Fruit fly (Drosophila melanogaster) whole organism, prepupa: ENCODE data around the gene TTLL6B.

ENCODE experiments used
- CG10669 ChIP-seq: fragments of 200-800 bp; sonication (Bioruptor generic); optimal IDR thresholded peaks from 3 replicates; lab custom pipeline; 2018; ENCODE audit warnings: missing biosample characterization, mild to moderate bottlenecking, missing genetic modification characterization, moderate library complexity
- CG11294 ChIP-seq: fragments of 200-800 bp; sonication (Bioruptor generic); IDR thresholded peaks from 2 replicates; pipeline ENCODE4 v1.3.6; 2022; ENCODE audit warnings: missing biosample characterization, missing genetic modification characterization
- CG11762 ChIP-seq: fragments of 200-800 bp; sonication (Bioruptor generic); optimal IDR thresholded peaks from 3 replicates; lab custom pipeline; 2016; ENCODE audit warnings: missing biosample characterization, missing genetic modification characterization; ENCODE audit not compliant: insufficient read depth
- CG11902 ChIP-seq: fragments of 200-800 bp; sonication (Bioruptor generic); optimal IDR thresholded peaks from 3 replicates; lab custom pipeline; 2016; ENCODE audit warnings: missing biosample characterization, missing genetic modification characterization
- CG1621 ChIP-seq: fragments of 200-800 bp; sonication (Bioruptor generic); optimal IDR thresholded peaks from 3 replicates; lab custom pipeline; 2018; ENCODE audit warnings: missing biosample characterization, mild to moderate bottlenecking, missing genetic modification characterization
- CG16779 ChIP-seq: fragments of 200-800 bp; sonication (Bioruptor generic); optimal IDR thresholded peaks from 3 replicates; lab custom pipeline; 2017; ENCODE audit warnings: missing biosample characterization, mild to moderate bottlenecking, missing genetic modification characterization
- CG31627 ChIP-seq: fragments of 200-800 bp; sonication (Bioruptor generic); optimal IDR thresholded peaks from 3 replicates; lab custom pipeline; 2016; ENCODE audit warnings: missing biosample characterization, missing genetic modification characterization
- CG3919 ChIP-seq: fragments of 200-800 bp; sonication (Bioruptor generic); optimal IDR thresholded peaks from 3 replicates; lab custom pipeline; 2016; ENCODE audit warnings: missing biosample characterization, missing genetic modification characterization
- CG4318 ChIP-seq: fragments of 200-800 bp; sonication (Bioruptor generic); optimal IDR thresholded peaks from 3 replicates; lab custom pipeline; 2017; ENCODE audit warnings: missing biosample characterization, mild to moderate bottlenecking, missing genetic modification characterization
- CG6163 ChIP-seq: fragments of 200-800 bp; sonication (Bioruptor generic); IDR thresholded peaks from 3 replicates; pipeline ENCODE4 v1.3.6; 2022; ENCODE audit warnings: missing biosample characterization, missing genetic modification characterization
- CG6276 ChIP-seq: fragments of 200-800 bp; sonication (Bioruptor generic); optimal IDR thresholded peaks from 2 replicates; lab custom pipeline; 2017; ENCODE audit warnings: missing biosample characterization, mild to moderate bottlenecking, missing genetic modification characterization
- CG6792 ChIP-seq: fragments of 200-800 bp; sonication (Bioruptor generic); optimal IDR thresholded peaks from 3 replicates; lab custom pipeline; 2016; ENCODE audit warnings: missing biosample characterization, missing genetic modification characterization
- CG6808 ChIP-seq: fragments of 200-800 bp; sonication (Bioruptor generic); optimal IDR thresholded peaks from 3 replicates; lab custom pipeline; 2017; ENCODE audit warnings: missing biosample characterization, missing genetic modification characterization, mild to moderate bottlenecking, moderate library complexity, missing genetic modification reagents
- CG6854 ChIP-seq: fragments of 200-800 bp; sonication (Bioruptor generic); optimal IDR thresholded peaks from 2 replicates; lab custom pipeline; 2017; ENCODE audit warnings: missing biosample characterization, mild to moderate bottlenecking, missing genetic modification characterization
- CG7368 ChIP-seq: fragments of 200-800 bp; sonication (Bioruptor generic); optimal IDR thresholded peaks from 3 replicates; lab custom pipeline; 2016; ENCODE audit warnings: missing biosample characterization, missing genetic modification characterization
- CG8319 ChIP-seq: fragments of 200-800 bp; sonication (Bioruptor generic); optimal IDR thresholded peaks from 3 replicates; lab custom pipeline; 2016; ENCODE audit warnings: missing biosample characterization, missing genetic modification characterization
- CG8632 ChIP-seq: fragments of 200-800 bp; sonication (Bioruptor generic); optimal IDR thresholded peaks from 3 replicates; lab custom pipeline; 2016; ENCODE audit warnings: missing biosample characterization, missing genetic modification characterization
- Eip75B ChIP-seq: fragments of 200-800 bp; sonication (Bioruptor generic); optimal IDR thresholded peaks from 3 replicates; lab custom pipeline; 2016; ENCODE audit warnings: missing biosample characterization, missing genetic modification characterization
- Eip78C ChIP-seq: fragments of 200-800 bp; sonication (Bioruptor generic); peaks from one replicate; lab custom pipeline; 2016; ENCODE audit warnings: missing biosample characterization, missing genetic modification characterization
- Eip93F ChIP-seq: fragments of 200-800 bp; sonication (Bioruptor generic); optimal IDR thresholded peaks from 2 replicates; lab custom pipeline; 2016; ENCODE audit warnings: missing biosample characterization, mild to moderate bottlenecking, missing genetic modification characterization
- Ets21C ChIP-seq: fragments of 200-800 bp; sonication (Bioruptor generic); optimal IDR thresholded peaks from 3 replicates; lab custom pipeline; 2016; ENCODE audit warnings: missing biosample characterization, missing genetic modification characterization
- Ets96B ChIP-seq: fragments of 200-800 bp; optimal IDR thresholded peaks from 2 replicates; lab custom pipeline; 2019; ENCODE audit warnings: missing biosample characterization, mild to moderate bottlenecking, missing genetic modification characterization, moderate library complexity
- Gug ChIP-seq: fragments of 200-800 bp; sonication (Bioruptor generic); IDR thresholded peaks from 2 replicates; pipeline ENCODE4 v1.3.6; 2022; ENCODE audit warnings: missing biosample characterization, missing genetic modification characterization
- Hr38 ChIP-seq: sonication (Bioruptor generic); optimal IDR thresholded peaks from 2 replicates; lab custom pipeline; 2016; ENCODE audit warnings: missing biosample characterization, missing genetic modification characterization
- OdsH ChIP-seq: fragments of 200-800 bp; sonication (Bioruptor generic); optimal IDR thresholded peaks from 3 replicates; lab custom pipeline; 2016; ENCODE audit warnings: missing biosample characterization, missing genetic modification characterization
- Smox ChIP-seq: fragments of 200-800 bp; sonication (Bioruptor generic); optimal IDR thresholded peaks from 3 replicates; lab custom pipeline; 2016; ENCODE audit warnings: missing biosample characterization, missing genetic modification characterization
- Sox102F ChIP-seq: fragments of 200-800 bp; sonication (Bioruptor generic); optimal IDR thresholded peaks from 2 replicates; lab custom pipeline; 2016; ENCODE audit warnings: missing biosample characterization, mild to moderate bottlenecking, missing genetic modification characterization
- Sox14 ChIP-seq: fragments of 200-800 bp; sonication (Bioruptor generic); optimal IDR thresholded peaks from 3 replicates; lab custom pipeline; 2016; ENCODE audit warnings: missing biosample characterization, missing genetic modification characterization
- achi ChIP-seq: fragments of 200-800 bp; sonication (Bioruptor generic); optimal IDR thresholded peaks from 3 replicates; lab custom pipeline; 2016; ENCODE audit warnings: missing biosample characterization, missing genetic modification characterization
- cyc ChIP-seq: fragments of 200-800 bp; sonication (Bioruptor generic); optimal IDR thresholded peaks from 3 replicates; lab custom pipeline; 2016; ENCODE audit warnings: missing biosample characterization, missing genetic modification characterization
- dac ChIP-seq: fragments of 200-800 bp; sonication (Bioruptor generic); optimal IDR thresholded peaks from 2 replicates; lab custom pipeline; 2017; ENCODE audit warnings: missing biosample characterization, mild to moderate bottlenecking, missing genetic modification characterization
- dsx ChIP-seq: fragments of 200-800 bp; optimal IDR thresholded peaks from 3 replicates; lab custom pipeline; 2019; ENCODE audit warnings: missing biosample characterization, mild to moderate bottlenecking, missing genetic modification characterization, moderate library complexity; ENCODE audit not compliant: poor library complexity, severe bottlenecking
- eg ChIP-seq: fragments of 200-800 bp; sonication (Bioruptor generic); IDR thresholded peaks from 3 replicates; pipeline ENCODE4 v1.3.6; 2022; ENCODE audit warnings: missing biosample characterization, missing genetic modification characterization
- esn ChIP-seq: fragments of 200-800 bp; sonication (Bioruptor generic); optimal IDR thresholded peaks from 2 replicates; lab custom pipeline; 2016; ENCODE audit warnings: missing biosample characterization, mild to moderate bottlenecking, missing genetic modification characterization, moderate library complexity
- fd59A ChIP-seq: fragments of 200-800 bp; sonication (Bioruptor generic); optimal IDR thresholded peaks from 2 replicates; lab custom pipeline; 2017; ENCODE audit warnings: missing biosample characterization, mild to moderate bottlenecking, missing genetic modification characterization, missing genetic modification reagents
- fd85E ChIP-seq: fragments of 200-800 bp; sonication (Bioruptor generic); optimal IDR thresholded peaks from 3 replicates; lab custom pipeline; 2016; ENCODE audit warnings: missing biosample characterization, missing genetic modification characterization
- fkh ChIP-seq: fragments of 200-800 bp; sonication (Bioruptor generic); optimal IDR thresholded peaks from 3 replicates; lab custom pipeline; 2017; ENCODE audit warnings: missing biosample characterization, mild to moderate bottlenecking, missing genetic modification characterization, moderate library complexity
- lz ChIP-seq: fragments of 200-800 bp; sonication (Bioruptor generic); optimal IDR thresholded peaks from 3 replicates; lab custom pipeline; 2016; ENCODE audit warnings: missing biosample characterization, missing genetic modification characterization
- pdm3 ChIP-seq: fragments of 200-800 bp; sonication (Bioruptor generic); optimal IDR thresholded peaks from 3 replicates; lab custom pipeline; 2016; ENCODE audit warnings: missing biosample characterization, missing genetic modification characterization
- salr ChIP-seq, 2 experiments: fragments of 200-800 bp; sonication (Bioruptor generic); optimal IDR thresholded peaks; 3 replicates each; lab custom pipeline; 2016 to 2018; ENCODE audit warnings: missing biosample characterization in 2 of 2, missing genetic modification characterization in 2 of 2, mild to moderate bottlenecking in 1 of 2
- spab ChIP-seq: fragments of 200-800 bp; sonication (Bioruptor generic); optimal IDR thresholded peaks from 2 replicates; lab custom pipeline; 2017; ENCODE audit warnings: missing biosample characterization, mild to moderate bottlenecking, missing genetic modification characterization, missing genetic modification reagents
- svp ChIP-seq: fragments of 200-800 bp; sonication (Bioruptor generic); peaks from one replicate; lab custom pipeline; 2016; ENCODE audit warnings: missing biosample characterization, missing genetic modification characterization
- vri ChIP-seq: fragments of 200-800 bp; sonication (Bioruptor generic); optimal IDR thresholded peaks from 3 replicates; lab custom pipeline; 2016; ENCODE audit warnings: missing biosample characterization, mild to moderate bottlenecking, missing genetic modification characterization

Gene TTLL6B

dm6 chr3R:27288202-27289135 is 37.7 kb upstream of the TTLL6B start, which contains the start of the genes bigmax and Hmu (continued):
- TF ChIP-seq CG16779 (tag; lab: Kevin White, UChicago) (no peak), esn (peak; percentile 85), eg (GFP tag; lab: Robert Waterston, UW) (peak; percentile 85), CG8319 (GFP tag; lab: Kevin White, UChicago) (peak; percentile 62), lz (peak; percentile 89), Ets21C (GFP tag; lab: Kevin White, UChicago) (peak; percentile 80), Ets96B (peak; percentile 58), Gug (GFP tag; lab: Robert Waterston, UW) (peak; percentile 72), CG6163 (peak; percentile 73), cyc (GFP tag; lab: Kevin White, UChicago) (peak; percentile 83), CG6276 (GFP tag; lab: Kevin White, UChicago) (no peak)

DNA sequence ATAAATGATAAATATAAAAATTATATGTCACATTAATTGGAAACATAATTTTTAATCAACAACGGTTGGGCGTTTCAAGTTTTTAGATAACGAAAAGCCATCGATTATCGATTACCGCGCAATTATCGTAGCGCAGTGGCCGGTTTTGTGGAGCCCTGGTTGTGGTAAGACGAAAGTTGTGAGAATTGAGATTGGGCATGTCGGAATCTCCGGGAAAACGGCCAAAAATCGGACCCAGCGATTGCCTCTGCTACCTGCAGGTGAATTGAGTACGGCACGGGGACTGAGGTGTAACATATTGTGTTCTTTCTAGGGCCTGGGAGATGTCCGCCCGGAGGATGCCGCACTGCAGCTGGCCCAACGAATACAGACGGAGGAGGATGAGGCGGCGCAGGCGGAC is 32.8 kb upstream of the TTLL6B start, which contains the start of gene CG3368:
Gene CG3368, plus strand, starts transcription at position 136 of the 400 bp plus-strand sequence.
- TF ChIP-seq Gug (GFP tag; lab: Robert Waterston, UW) (no peak), dsx (GFP tag; lab: Kevin White, UChicago) (no peak), CG11294 (GFP tag; lab: Robert Waterston, UW) (no peak), CG6792 (GFP tag; lab: Kevin White, UChicago) (no peak), CG8319 (GFP tag; lab: Kevin White, UChicago) (no peak), CG6808 (GFP tag; lab: Kevin White, UChicago) (peak; percentile 71), Eip93F (GFP tag; lab: Kevin White, UChicago) (peak; percentile 9), CG3919 (no peak), CG1621 (tag; lab: Kevin White, UChicago) (peak; percentile 2), Smox (GFP tag; lab: Kevin White, UChicago) (no peak), fd85E (GFP tag; lab: Kevin White, UChicago) (no peak)

DNA sequence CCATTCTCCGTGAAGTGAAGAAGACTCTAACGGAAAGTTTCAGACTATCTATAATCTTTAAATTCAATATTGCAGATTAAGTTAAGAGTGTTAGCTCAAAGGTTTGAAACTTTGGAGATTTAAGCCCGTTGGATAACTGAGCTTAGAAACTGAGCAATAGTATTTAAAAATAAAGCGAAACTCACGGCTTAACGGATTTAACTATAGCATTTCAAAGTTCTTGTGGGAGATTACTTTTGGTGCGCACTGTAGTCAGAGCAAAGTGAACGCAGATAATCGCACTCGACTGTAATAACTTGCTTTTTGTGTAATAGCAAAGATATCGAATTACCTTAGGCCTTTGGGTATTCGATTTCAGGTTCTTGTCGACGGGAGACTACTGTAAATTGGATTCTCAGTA is 31.5 kb upstream of the TTLL6B start, which contains the start of gene mrt:
Gene mrt, minus strand, starts transcription at position 376 of the 400 bp plus-strand sequence.
- peak; percentile 53 for TF ChIP-seq Sox102F (GFP tag; lab: Kevin White, UChicago)
- TF ChIP-seq CG31627 (GFP tag; lab: Kevin White, UChicago) = peak; percentile 67
- TF ChIP-seq Sox14 (GFP tag; lab: Kevin White, UChicago) = peak; percentile 59
- peak; percentile 44 for TF ChIP-seq CG11762 (GFP tag; lab: Kevin White, UChicago)
- no peak for TF ChIP-seq fd85E (GFP tag; lab: Kevin White, UChicago)
- no peak for TF ChIP-seq fkh
- TF ChIP-seq CG11294 (GFP tag; lab: Robert Waterston, UW) = peak; percentile 26; the same call in 1 of the 2 replicates
- TF ChIP-seq Ets96B = peak; percentile 25
- TF ChIP-seq svp (GFP tag; lab: Kevin White, UChicago) = peak; percentile 71
- TF ChIP-seq CG6792 (GFP tag; lab: Kevin White, UChicago) = peak; percentile 50
- TF ChIP-seq CG7368 (GFP tag; lab: Kevin White, UChicago) = peak; percentile 15
- peak; percentile 29 for TF ChIP-seq CG11902 (GFP tag; lab: Kevin White, UChicago)
- peak; percentile 15 to 71 for TF ChIP-seq salr (GFP tag; optimal IDR thresholded peaks at IDR 0.05; lab: Kevin White, UChicago)
- peak; percentile 50 for TF ChIP-seq achi (GFP tag; lab: Kevin White, UChicago)
- peak; percentile 31 for TF ChIP-seq vri (GFP tag; lab: Kevin White, UChicago)
- no peak for TF ChIP-seq dac
- no peak for TF ChIP-seq Hr38 (GFP tag; lab: Kevin White, UChicago)
- peak; percentile 40 for TF ChIP-seq CG3919
- peak; percentile 52 for TF ChIP-seq CG4318
- peak; percentile 60 for TF ChIP-seq CG10669 (GFP tag; lab: Kevin White, UChicago)
- peak; percentile 72 for TF ChIP-seq OdsH (GFP tag; lab: Kevin White, UChicago)
- TF ChIP-seq Eip78C (GFP tag; lab: Kevin White, UChicago) = peak; percentile 92
- TF ChIP-seq CG16779 (tag; lab: Kevin White, UChicago) = no peak
- peak; percentile 28 for TF ChIP-seq spab (GFP tag; lab: Kevin White, UChicago)
- TF ChIP-seq fd59A (GFP tag; lab: Kevin White, UChicago) = peak; percentile 26
- TF ChIP-seq Eip93F (GFP tag; lab: Kevin White, UChicago) = no peak
- no peak for TF ChIP-seq CG1621 (tag; lab: Kevin White, UChicago)
- peak; percentile 37 for TF ChIP-seq CG8632 (GFP tag; lab: Kevin White, UChicago)
- TF ChIP-seq CG6163 = 0 out of 3 replicates have a peak, but pooled peaks have one; percentile 50
- peak; percentile 47 for TF ChIP-seq Ets21C (GFP tag; lab: Kevin White, UChicago)
- TF ChIP-seq Eip75B = peak; percentile 55
- TF ChIP-seq pdm3 (GFP tag; lab: Kevin White, UChicago) = peak; percentile 70
- peak; percentile 52 for TF ChIP-seq lz
- TF ChIP-seq dsx (GFP tag; lab: Kevin White, UChicago) = peak; percentile 31
- TF ChIP-seq CG6854 = no peak
